Worm (Caenorhabditis elegans): ENCODE results near the gene syg-2.

ce11 chrX:14611074-14611473 is 43.7 kb upstream of the syg-2 start, which contains the start of gene rbc-1:
- TF ChIP-seq lin-13 (tag; optimal IDR thresholded peaks at IDR 0.05): no peak
- TF ChIP-seq elt-3 (tag; optimal IDR thresholded peaks at IDR 0.05): no peak
- TF ChIP-seq nhr-237 (tag; optimal IDR thresholded peaks at IDR 0.05): no peak
- TF ChIP-seq ztf-11 (tag; optimal IDR thresholded peaks at IDR 0.05): no peak
- no peak for TF ChIP-seq mab-5 (tag; optimal IDR thresholded peaks at IDR 0.05)
- no peak for TF ChIP-seq unc-62 (GFP tag; optimal IDR thresholded peaks at IDR 0.05)
- TF ChIP-seq nhr-28 (tag; optimal IDR thresholded peaks at IDR 0.05): no peak
- TF ChIP-seq sptf-1 (tag; optimal IDR thresholded peaks at IDR 0.05): no peak
- no peak for TF ChIP-seq unc-120 (tag; optimal IDR thresholded peaks at IDR 0.05; ENCODE audit: poor library complexity, severe bottlenecking)
- TF ChIP-seq snpc-4 (tag; optimal IDR thresholded peaks at IDR 0.05): no peak
- TF ChIP-seq pha-4 (tag; optimal IDR thresholded peaks at IDR 0.05): no peak
- no peak for TF ChIP-seq lsy-2 (tag; optimal IDR thresholded peaks at IDR 0.05)

Data from whole organism, mixed stage, embryonic.